Worm (Caenorhabditis elegans) whole organism, L4 larva: ENCODE results near the gene F57C2.5.

ENCODE experiments used
- D1046.2 ChIP-seq: fragments of 200-800 bp; sonication (Bioruptor generic); IDR thresholded peaks from 2 replicates; pipeline ENCODE4 v1.3.6; 2022; ENCODE audit warnings: missing genetic modification characterization, missing compliant biosample characterization
- F26F4.8 ChIP-seq: fragments of 200-800 bp; sonication (Bioruptor generic); conservative IDR thresholded peaks from 2 replicates; pipeline ENCODE4 v1.3.6; 2022; ENCODE audit warnings: missing genetic modification characterization, missing compliant biosample characterization
- F44E2.7 ChIP-seq: fragments of 200-800 bp; sonication (Bioruptor generic); IDR thresholded peaks from 2 replicates; pipeline ENCODE4 v2.1.2; 2022; ENCODE audit warnings: missing genetic modification characterization, missing compliant biosample characterization
- Y5F2A.4 ChIP-seq: fragments of 200-800 bp; sonication (Bioruptor generic); optimal IDR thresholded peaks from 2 replicates; lab custom pipeline; 2018; ENCODE audit warnings: mild to moderate bottlenecking, missing genetic modification characterization, missing compliant biosample characterization
- ZK337.2 ChIP-seq: fragments of 200-800 bp; sonication (Bioruptor generic); IDR thresholded peaks from 2 replicates; pipeline ENCODE4 v1.3.6; 2022; ENCODE audit warnings: missing genetic modification reagents, missing genetic modification characterization, missing compliant biosample characterization
- aly-2 ChIP-seq: sonication (generic microtip); optimal IDR thresholded peaks from 2 replicates; lab custom pipeline; 2018; ENCODE audit warnings: missing biosample characterization, missing genetic modification characterization
- attf-4 ChIP-seq: sonication (generic microtip); optimal IDR thresholded peaks from 3 replicates; lab custom pipeline; 2017; ENCODE audit warnings: missing biosample characterization, missing genetic modification characterization
- ceh-32 ChIP-seq: sonication (generic microtip); optimal IDR thresholded peaks from 2 replicates; lab custom pipeline; 2016; ENCODE audit warnings: mild to moderate bottlenecking, missing genetic modification characterization, missing compliant biosample characterization; ENCODE audit not compliant: poor library complexity
- ceh-44 ChIP-seq: fragments of 200-800 bp; sonication (Bioruptor generic); IDR thresholded peaks from 2 replicates; pipeline ENCODE4 v1.3.6; 2022; ENCODE audit warnings: missing genetic modification reagents, missing genetic modification characterization, missing compliant biosample characterization
- ceh-62 ChIP-seq: sonication (generic microtip); optimal IDR thresholded peaks from 2 replicates; lab custom pipeline; 2017; ENCODE audit warnings: missing biosample characterization, missing genetic modification characterization
- daf-12 ChIP-seq: fragments of 150-350 bp; optimal IDR thresholded peaks from 2 replicates; lab custom pipeline; 2014; ENCODE audit warnings: missing biosample characterization, missing genetic modification reagents, missing genetic modification characterization
- daf-19 ChIP-seq: fragments of 200-800 bp; sonication (Bioruptor generic); conservative IDR thresholded peaks from 2 replicates; pipeline ENCODE4 v1.3.6; 2022; ENCODE audit warnings: missing genetic modification characterization, missing compliant biosample characterization
- dmd-6 ChIP-seq: fragments of 200-800 bp; sonication (Bioruptor generic); IDR thresholded peaks from 2 replicates; pipeline ENCODE4 v1.3.6; 2022; ENCODE audit warnings: missing genetic modification reagents, missing genetic modification characterization, missing compliant biosample characterization
- dmd-8 ChIP-seq: fragments of 200-800 bp; sonication (Bioruptor generic); IDR thresholded peaks from 2 replicates; pipeline ENCODE4 v1.3.6; 2022; ENCODE audit warnings: missing genetic modification characterization, missing compliant biosample characterization
- duxl-1 ChIP-seq: sonication (generic microtip); optimal IDR thresholded peaks from 2 replicates; lab custom pipeline; 2016; ENCODE audit warnings: mild to moderate bottlenecking, missing genetic modification characterization, moderate library complexity, missing compliant biosample characterization; ENCODE audit not compliant: poor library complexity
- egl-27 ChIP-seq: sonication (generic microtip); optimal IDR thresholded peaks from 3 replicates; lab custom pipeline; 2017; ENCODE audit warnings: missing biosample characterization, missing genetic modification reagents, missing genetic modification characterization
- fkh-10 ChIP-seq: fragments of 150-350 bp; optimal IDR thresholded peaks from 2 replicates; lab custom pipeline; 2014; ENCODE audit warnings: missing biosample characterization, missing genetic modification reagents, missing genetic modification characterization
- gei-8 ChIP-seq: fragments of 200-800 bp; sonication (Bioruptor generic); optimal IDR thresholded peaks from 2 replicates; lab custom pipeline; 2018; ENCODE audit warnings: mild to moderate bottlenecking, missing genetic modification characterization, missing compliant biosample characterization
- hif-1 ChIP-seq, 2 experiments: sonication (generic microtip); optimal IDR thresholded peaks; 2 replicates each; lab custom pipeline; 2016 to 2017; ENCODE audit warnings: missing compliant biosample characterization in 2 of 2, missing genetic modification characterization in 2 of 2, missing genetic modification reagents in 2 of 2, missing genotype in 2 of 2, mild to moderate bottlenecking in 1 of 2
- hlh-11 ChIP-seq: fragments of 200-800 bp; sonication (Bioruptor generic); optimal IDR thresholded peaks from 2 replicates; lab custom pipeline; 2018; ENCODE audit warnings: mild to moderate bottlenecking, missing genetic modification characterization, missing compliant biosample characterization
- hmg-1.1 ChIP-seq: fragments of 200-800 bp; sonication (Bioruptor generic); IDR thresholded peaks from 2 replicates; pipeline ENCODE4 v1.3.6; 2022; ENCODE audit warnings: missing genetic modification reagents, missing genetic modification characterization, missing compliant biosample characterization
- jun-1 ChIP-seq: fragments of 150-350 bp; optimal IDR thresholded peaks from 2 replicates; lab custom pipeline; 2014; ENCODE audit warnings: missing biosample characterization, missing genetic modification reagents, missing genetic modification characterization
- lim-7 ChIP-seq: fragments of 200-800 bp; sonication (Bioruptor generic); IDR thresholded peaks from 2 replicates; pipeline ENCODE4 v1.3.6; 2022; ENCODE audit warnings: missing genetic modification characterization, missing compliant biosample characterization
- lin-13 ChIP-seq: fragments of 150-350 bp; optimal IDR thresholded peaks from 2 replicates; lab custom pipeline; 2014; ENCODE audit warnings: missing biosample characterization, missing genetic modification reagents, missing genetic modification characterization
- lin-15B ChIP-seq: fragments of 150-350 bp; sonication (generic microtip); optimal IDR thresholded peaks from 3 replicates; lab custom pipeline; 2014; ENCODE audit warnings: missing biosample characterization, missing genetic modification characterization
- lin-39 ChIP-seq: fragments of 150-350 bp; optimal IDR thresholded peaks from 2 replicates; lab custom pipeline; 2014; ENCODE audit warnings: missing biosample characterization, missing genetic modification reagents, missing genetic modification characterization
- lsy-2 ChIP-seq, 2 experiments: fragments of 150-350 bp in 1 of 2; sonication (generic microtip) in 1 of 2; optimal IDR thresholded peaks; 2 replicates each; lab custom pipeline; 2014 to 2017; ENCODE audit warnings: missing biosample characterization in 2 of 2, missing genetic modification characterization in 2 of 2
- mdl-1 ChIP-seq, 2 experiments: fragments of 150-350 bp in 1 of 2; sonication (generic microtip) in 1 of 2; optimal IDR thresholded peaks; 2 replicates each; lab custom pipeline; 2014 to 2017; ENCODE audit warnings: missing biosample characterization in 2 of 2, missing genetic modification characterization in 2 of 2
- mep-1 ChIP-seq: fragments of 150-350 bp; sonication (generic microtip); optimal IDR thresholded peaks from 3 replicates; lab custom pipeline; 2014; ENCODE audit warnings: missing biosample characterization, missing genetic modification characterization
- mxl-2 ChIP-seq: fragments of 200-800 bp; sonication (Bioruptor generic); conservative IDR thresholded peaks from 2 replicates; pipeline ENCODE4 v1.3.6; 2022; ENCODE audit warnings: missing genetic modification reagents, missing genetic modification characterization, missing compliant biosample characterization
- nhr-102 ChIP-seq: sonication (generic microtip); optimal IDR thresholded peaks from 2 replicates; lab custom pipeline; 2016; ENCODE audit warnings: mild to moderate bottlenecking, missing genetic modification characterization, moderate library complexity, missing compliant biosample characterization
- nhr-11 ChIP-seq: fragments of 150-350 bp; optimal IDR thresholded peaks from 2 replicates; lab custom pipeline; 2014; ENCODE audit warnings: missing biosample characterization, missing genetic modification characterization
- nhr-111 ChIP-seq: fragments of 200-800 bp; sonication (Bioruptor generic); optimal IDR thresholded peaks from 2 replicates; lab custom pipeline; 2018; ENCODE audit warnings: mild to moderate bottlenecking, missing genetic modification characterization, missing compliant biosample characterization
- nhr-41 ChIP-seq: fragments of 200-800 bp; sonication (Bioruptor generic); IDR thresholded peaks from 2 replicates; pipeline ENCODE4 v1.3.6; 2022; ENCODE audit warnings: missing genetic modification reagents, missing genetic modification characterization, missing compliant biosample characterization
- nhr-42 ChIP-seq: fragments of 200-800 bp; sonication (Bioruptor generic); IDR thresholded peaks from 2 replicates; pipeline ENCODE4 v1.3.6; 2022; ENCODE audit warnings: missing genetic modification characterization, missing compliant biosample characterization
- nhr-6 ChIP-seq: fragments of 150-350 bp; optimal IDR thresholded peaks from 2 replicates; lab custom pipeline; 2014; ENCODE audit warnings: missing biosample characterization, missing genetic modification characterization
- nhr-76 ChIP-seq: fragments of 150-350 bp; optimal IDR thresholded peaks from 2 replicates; lab custom pipeline; 2014; ENCODE audit warnings: missing biosample characterization, missing genetic modification characterization
- nhr-77 ChIP-seq: fragments of 150-350 bp; optimal IDR thresholded peaks from 2 replicates; lab custom pipeline; 2014; ENCODE audit warnings: missing biosample characterization, missing genetic modification characterization
- pha-4 ChIP-seq, 2 experiments: fragments of 150-350 bp in 1 of 2; fragments of 200-800 bp in 1 of 2; sonication (Bioruptor generic) in 1 of 2; IDR thresholded peaks in 1 of 2; optimal IDR thresholded peaks in 1 of 2; 2 replicates each; pipeline versions ENCODE4 v1.3.6 to Lab custom; 2014 to 2022; ENCODE audit warnings: missing genetic modification characterization in 2 of 2, missing genetic modification reagents in 2 of 2, missing biosample characterization in 1 of 2, missing compliant biosample characterization in 1 of 2
- pqm-1 ChIP-seq: sonication (generic microtip); optimal IDR thresholded peaks from 2 replicates; lab custom pipeline; 2017; ENCODE audit warnings: missing biosample characterization, missing genetic modification characterization
- rbr-2 ChIP-seq: sonication (generic microtip); optimal IDR thresholded peaks from 2 replicates; lab custom pipeline; 2016; ENCODE audit warnings: missing genotype, missing genetic modification characterization, missing compliant biosample characterization
- skn-1 ChIP-seq: fragments of 150-350 bp; optimal IDR thresholded peaks from 2 replicates; lab custom pipeline; 2014; ENCODE audit warnings: missing biosample characterization, missing genetic modification characterization
- snpc-1.2 ChIP-seq: fragments of 200-800 bp; sonication (Bioruptor generic); IDR thresholded peaks from 2 replicates; pipeline ENCODE4 v1.3.6; 2022; ENCODE audit warnings: missing genetic modification reagents, missing genetic modification characterization, missing compliant biosample characterization
- spr-1 ChIP-seq: sonication (generic microtip); optimal IDR thresholded peaks from 2 replicates; lab custom pipeline; 2016; ENCODE audit warnings: mild to moderate bottlenecking, missing genetic modification characterization, missing compliant biosample characterization
- tag-97 ChIP-seq: fragments of 200-800 bp; sonication (Bioruptor generic); IDR thresholded peaks from 2 replicates; pipeline ENCODE4 v1.3.6; 2022; ENCODE audit warnings: missing genetic modification characterization, missing compliant biosample characterization
- tra-1 ChIP-seq: fragments of 200-800 bp; sonication (Bioruptor generic); IDR thresholded peaks from 2 replicates; pipeline ENCODE4 v1.3.6; 2022; ENCODE audit warnings: missing genetic modification reagents, missing genetic modification characterization, missing compliant biosample characterization
- unc-39 ChIP-seq: sonication (generic microtip); optimal IDR thresholded peaks from 2 replicates; lab custom pipeline; 2017; ENCODE audit warnings: missing biosample characterization, missing genetic modification characterization
- unc-62 ChIP-seq, 3 experiments: fragments of 150-350 bp in 1 of 3; sonication (generic microtip); optimal IDR thresholded peaks in 2 of 3; peaks in 1 of 3; 1 replicate in 1 of 3; 2 replicates in 2 of 3; lab custom pipeline; 2014 to 2017; ENCODE audit warnings: missing biosample characterization in 3 of 3, missing genetic modification characterization in 3 of 3, missing genetic modification reagents in 3 of 3, missing genotype in 1 of 3
- vab-7 ChIP-seq: fragments of 200-800 bp; sonication (Bioruptor generic); IDR thresholded peaks from 2 replicates; pipeline ENCODE4 v1.3.6; 2022; ENCODE audit warnings: missing genetic modification reagents, missing genetic modification characterization, missing compliant biosample characterization
- zfp-2 ChIP-seq: sonication (generic microtip); optimal IDR thresholded peaks from 2 replicates; lab custom pipeline; 2016; ENCODE audit warnings: mild to moderate bottlenecking, missing genetic modification characterization, missing compliant biosample characterization
- ztf-7 ChIP-seq: fragments of 150-350 bp; optimal IDR thresholded peaks from 2 replicates; lab custom pipeline; 2014; ENCODE audit warnings: missing biosample characterization, missing genetic modification characterization

Gene F57C2.5

DNA sequence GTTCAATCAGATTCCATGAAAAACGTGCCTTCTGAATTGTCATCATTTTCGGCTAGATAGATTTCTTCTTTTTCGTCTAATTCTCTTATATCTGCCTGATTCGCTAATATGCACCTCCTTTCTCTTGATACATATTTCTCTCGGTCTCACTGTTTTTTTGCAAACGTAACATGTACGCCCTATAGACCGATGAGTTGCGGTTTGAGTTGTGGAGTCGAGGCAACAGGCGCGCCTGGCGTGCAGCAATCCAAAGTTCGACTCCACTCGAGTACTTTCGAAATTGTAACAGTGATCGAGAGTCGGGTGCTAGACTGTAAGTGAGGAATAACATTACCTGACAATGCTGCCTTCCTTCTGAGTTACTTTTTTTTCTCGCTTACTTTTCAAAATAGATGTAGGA lies 31.2 kb downstream of the F57C2.5 start (continued):
- peak; percentile 96 for TF ChIP-seq nhr-77 (tag; lab: Kevin White, UChicago)
- no peak for TF ChIP-seq unc-39 (tag; lab: Kevin White, UChicago)
- peak; percentile 87 for TF ChIP-seq nhr-41 (GFP tag; lab: Robert Waterston, UW)
- peak; percentile 92 for TF ChIP-seq F44E2.7 (GFP tag; lab: Robert Waterston, UW)
- TF ChIP-seq hif-1 (tag; optimal IDR thresholded peaks at IDR 0.05; lab: Kevin White, UChicago), result peak; percentile 89 to 95
- peak; percentile 81 for TF ChIP-seq snpc-1.2 (GFP tag; lab: Robert Waterston, UW)
- TF ChIP-seq tra-1 (GFP tag; lab: Robert Waterston, UW), result peak; percentile 90
- TF ChIP-seq ZK337.2 (GFP tag; lab: Robert Waterston, UW), result peak; percentile 75
- TF ChIP-seq ztf-7, result peak; percentile 61
- peak; percentile 32 for TF ChIP-seq pqm-1 (tag; lab: Kevin White, UChicago)
- peak; percentile 91 for TF ChIP-seq vab-7
- TF ChIP-seq nhr-102, result peak; percentile 89
- no peak for TF ChIP-seq aly-2 (tag; lab: Kevin White, UChicago)
- peak; percentile 90 for TF ChIP-seq ceh-44
- peak; percentile 80 for TF ChIP-seq hlh-11 (tag; lab: Kevin White, UChicago)
- peak; percentile 93 for TF ChIP-seq pha-4 (GFP tag; IDR thresholded peaks at IDR 0.05; lab: Robert Waterston, UW)
- TF ChIP-seq pha-4 (tag; optimal IDR thresholded peaks at IDR 0.05; lab: Kevin White, UChicago), result no peak
- peak; percentile 95 for TF ChIP-seq daf-19 (GFP tag; lab: Robert Waterston, UW)
- TF ChIP-seq mxl-2, result peak; percentile 60
- no peak for TF ChIP-seq egl-27 (tag; lab: Kevin White, UChicago)
- peak; percentile 98 for TF ChIP-seq dmd-8 (GFP tag; lab: Robert Waterston, UW)
- TF ChIP-seq nhr-11 (tag; lab: Kevin White, UChicago), result peak; percentile 55
- TF ChIP-seq mep-1 (tag; lab: Kevin White, UChicago), result peak; percentile 83
- peak; percentile 95 for TF ChIP-seq nhr-42 (GFP tag; lab: Robert Waterston, UW)
- peak; percentile 75 for TF ChIP-seq nhr-6 (tag; lab: Kevin White, UChicago)
- peak; percentile 83 for TF ChIP-seq nhr-111 (GFP tag; lab: Kevin White, UChicago)
- no peak for TF ChIP-seq nhr-76 (tag; lab: Kevin White, UChicago)
- peak; percentile 86 for TF ChIP-seq duxl-1 (tag; lab: Kevin White, UChicago)
- peak; percentile 94 for TF ChIP-seq F26F4.8 (GFP tag; lab: Robert Waterston, UW)
- TF ChIP-seq hmg-1.1 (GFP tag; lab: Robert Waterston, UW), result peak; percentile 86
- TF ChIP-seq attf-4 (tag; lab: Kevin White, UChicago), result peak; percentile 41
- peak; percentile 39 to 84 for TF ChIP-seq lsy-2 (tag; optimal IDR thresholded peaks at IDR 0.05; lab: Kevin White, UChicago)
- no peak for TF ChIP-seq tag-97 (GFP tag; lab: Robert Waterston, UW)
- peak; percentile 87 for TF ChIP-seq D1046.2 (GFP tag; lab: Robert Waterston, UW)
- TF ChIP-seq fkh-10 (GFP tag; lab: Kevin White, UChicago), result no peak
- peak; percentile 69 for TF ChIP-seq zfp-2
- no peak for TF ChIP-seq lin-39 (tag; lab: Kevin White, UChicago)
- TF ChIP-seq ceh-62 (tag; lab: Kevin White, UChicago), result no peak
- peak; percentile 97 for TF ChIP-seq lim-7 (GFP tag; lab: Robert Waterston, UW)
- TF ChIP-seq rbr-2 (tag; lab: Kevin White, UChicago), result peak; percentile 77
- no peak for TF ChIP-seq ceh-32 (tag; lab: Kevin White, UChicago)
- peak; percentile 89 for TF ChIP-seq gei-8 (GFP tag; lab: Kevin White, UChicago)
- peak; percentile 76 for TF ChIP-seq Y5F2A.4
- TF ChIP-seq lin-13 (GFP tag; lab: Kevin White, UChicago), result peak; percentile 46
- TF ChIP-seq jun-1, result no peak
- peak; percentile 87 for TF ChIP-seq spr-1 (tag; lab: Kevin White, UChicago)
- TF ChIP-seq mdl-1 (tag; optimal IDR thresholded peaks at IDR 0.05; lab: Kevin White, UChicago), result peak in 1 of 2 experiments; percentile 48
- no peak for TF ChIP-seq lin-15B (tag; lab: Kevin White, UChicago)
- TF ChIP-seq daf-12 (tag; lab: Kevin White, UChicago), result no peak
- TF ChIP-seq unc-62 (GFP tag; optimal IDR thresholded peaks at IDR 0.05 in 1 of 2; lab: Kevin White, UChicago), result peak in 1 of 2 experiments; percentile 93
- no peak for TF ChIP-seq unc-62 (tag; optimal IDR thresholded peaks at IDR 0.05; lab: Kevin White, UChicago)
- no peak for TF ChIP-seq skn-1 (tag; lab: Kevin White, UChicago)
- TF ChIP-seq dmd-6, result peak; percentile 70
